Worm (Caenorhabditis elegans): ENCODE data around the gene K02E2.8.

DNA sequence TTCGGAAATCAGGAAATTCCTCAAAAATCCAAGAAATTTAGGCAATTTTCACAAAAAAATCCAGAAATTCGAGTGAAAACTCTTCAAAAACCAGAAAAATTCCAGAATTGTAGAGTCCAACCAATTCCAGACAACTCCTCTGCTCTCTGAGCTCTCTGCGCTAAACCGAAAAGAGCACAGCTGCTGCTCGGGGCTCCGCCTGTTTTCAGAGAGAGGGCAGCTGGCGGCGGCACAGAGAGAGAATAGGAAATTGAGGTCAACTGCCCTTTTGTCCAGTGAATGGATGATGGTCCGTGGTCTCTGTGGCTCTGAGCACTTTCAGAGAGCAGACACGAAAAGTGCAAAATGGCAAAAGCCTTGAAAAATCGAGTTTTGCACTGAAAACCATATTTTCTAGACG, 42.3 kb upstream of the K02E2.8 start:
- TF ChIP-seq lin-39 (tag; optimal IDR thresholded peaks at IDR 0.05) (no peak), nhr-11 (tag; optimal IDR thresholded peaks at IDR 0.05) (no peak), sptf-1 (tag; optimal IDR thresholded peaks at IDR 0.05) (no peak), tbx-2 (tag; optimal IDR thresholded peaks at IDR 0.05) (no peak), nhr-76 (tag; optimal IDR thresholded peaks at IDR 0.05) (no peak), elt-3 (tag; optimal IDR thresholded peaks at IDR 0.05) (no peak)
